Fruit fly (Drosophila melanogaster): ENCODE results near the gene CASK.

CASK gene

DNA sequence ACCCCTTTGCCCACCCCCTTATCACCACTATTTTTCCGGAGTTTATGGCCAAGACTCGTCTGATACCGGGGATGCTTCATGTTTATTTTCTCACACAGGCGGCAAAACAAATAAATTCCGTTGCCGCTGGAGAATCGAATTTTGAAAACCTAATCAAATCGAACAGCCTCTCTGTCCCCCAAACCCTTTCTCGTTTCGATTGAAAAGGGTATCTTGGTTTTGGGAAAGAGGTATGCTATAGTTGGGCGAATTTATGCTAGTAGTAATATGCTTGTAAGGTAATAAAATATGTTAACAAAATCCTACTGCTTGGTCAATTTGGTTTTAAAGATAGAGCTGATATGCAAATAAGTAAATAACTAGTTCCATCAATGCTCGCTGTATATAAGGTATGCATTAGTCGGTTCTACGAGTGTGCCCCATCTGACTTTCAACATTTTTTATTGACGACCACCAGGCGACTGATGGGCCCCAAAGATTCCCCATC is 5.6 kb upstream of the CASK start (continued):
- TF ChIP-seq CG18262 (tag; optimal IDR thresholded peaks at IDR 0.05): peak; percentile 92
- no peak for TF ChIP-seq ash1 (GFP tag; optimal IDR thresholded peaks at IDR 0.05)
- peak; percentile 71 for TF ChIP-seq jing (GFP tag; optimal IDR thresholded peaks at IDR 0.05)
- TF ChIP-seq CG17568 (GFP tag; optimal IDR thresholded peaks at IDR 0.05): no peak
- TF ChIP-seq Lim3 (GFP tag; IDR thresholded peaks at IDR 0.05): 0 out of 2 replicates have a peak, but pooled peaks have one; percentile 23
- no peak for TF ChIP-seq CG9932 (GFP tag; IDR thresholded peaks at IDR 0.05)
- TF ChIP-seq sens (GFP tag): peak; percentile 97
- TF ChIP-seq CHES-1-like (GFP tag; optimal IDR thresholded peaks at IDR 0.05): peak; percentile 55
- TF ChIP-seq CG14965 (GFP tag; optimal IDR thresholded peaks at IDR 0.05; ENCODE audit: borderline replicate concordance): peak; percentile 40
- TF ChIP-seq Nf-YC (tag; optimal IDR thresholded peaks at IDR 0.05): no peak
- no peak for TF ChIP-seq HHEX (GFP tag; optimal IDR thresholded peaks at IDR 0.05)
- TF ChIP-seq Kr (GFP tag; optimal IDR thresholded peaks at IDR 0.05): peak; percentile 87
- no peak for TF ChIP-seq CG34376 (GFP tag; optimal IDR thresholded peaks at IDR 0.05)
- peak; percentile 94 for TF ChIP-seq Med (GFP tag)
- TF ChIP-seq CG10654 (GFP tag; optimal IDR thresholded peaks at IDR 0.05): peak; percentile 59
- TF ChIP-seq Dek (tag; optimal IDR thresholded peaks at IDR 0.05): no peak
- TF ChIP-seq CG9817 (tag; optimal IDR thresholded peaks at IDR 0.05): no peak
- peak; percentile 48 for TF ChIP-seq HLH54F (GFP tag; optimal IDR thresholded peaks at IDR 0.05)
- peak; percentile 56; the same call in 1 of the 3 replicates for TF ChIP-seq hb (GFP tag; IDR thresholded peaks at IDR 0.05; ENCODE audit: partially characterized antibody)
- TF ChIP-seq ewg (GFP tag; optimal IDR thresholded peaks at IDR 0.05): peak; percentile 67
- TF ChIP-seq wek (GFP tag; optimal IDR thresholded peaks at IDR 0.05): no peak
- peak; percentile 84 for TF ChIP-seq Optix (GFP tag; IDR thresholded peaks at IDR 0.05)
- TF ChIP-seq Stat92E (GFP tag; optimal IDR thresholded peaks at IDR 0.05): peak in 1 of 3 experiments; percentile 69
- TF ChIP-seq Adf1 (GFP tag; IDR thresholded peaks at IDR 0.05): no peak
- peak; percentile 81 for TF ChIP-seq CG8944 (GFP tag; optimal IDR thresholded peaks at IDR 0.05)
- TF ChIP-seq CG6254 (GFP tag; optimal IDR thresholded peaks at IDR 0.05): peak; percentile 69
- peak; percentile 78 to 91 for TF ChIP-seq chif (GFP tag; optimal IDR thresholded peaks at IDR 0.05)
- TF ChIP-seq gt (GFP tag; IDR thresholded peaks at IDR 0.05): peak; percentile 55; the same call in 1 of the 2 replicates
- no peak for TF ChIP-seq gsb (GFP tag; IDR thresholded peaks at IDR 0.05)
- no peak for TF ChIP-seq Lpt (GFP tag; optimal IDR thresholded peaks at IDR 0.05)
- no peak for TF ChIP-seq Sin3A (optimal IDR thresholded peaks at IDR 0.05)
- no peak for TF ChIP-seq CG7928 (GFP tag; optimal IDR thresholded peaks at IDR 0.05)
- peak; percentile 71 for TF ChIP-seq CG4424 (GFP tag; optimal IDR thresholded peaks at IDR 0.05)
- no peak for TF ChIP-seq MBD-R2 (GFP tag; IDR thresholded peaks at IDR 0.05)
- peak; percentile 63 for TF ChIP-seq CG15696 (tag; optimal IDR thresholded peaks at IDR 0.05)
- TF ChIP-seq CG4820 (GFP tag; optimal IDR thresholded peaks at IDR 0.05): peak; percentile 78
- no peak for TF ChIP-seq bowl (GFP tag; IDR thresholded peaks at IDR 0.05)
- no peak for TF ChIP-seq hth (optimal IDR thresholded peaks at IDR 0.05)
- TF ChIP-seq HLH4C (GFP tag; IDR thresholded peaks at IDR 0.05; ENCODE audit: partially characterized antibody): peak; percentile 72
- TF ChIP-seq CG7357 (GFP tag; IDR thresholded peaks at IDR 0.05): peak; percentile 48; the same call in 1 of the 3 replicates
- TF ChIP-seq CG32532 (GFP tag; IDR thresholded peaks at IDR 0.05): no peak
- TF ChIP-seq CG2202 (tag; optimal IDR thresholded peaks at IDR 0.05): peak; percentile 89
- peak; percentile 71 for TF ChIP-seq CG11504 (tag; optimal IDR thresholded peaks at IDR 0.05)
- TF ChIP-seq CG7987 (GFP tag; optimal IDR thresholded peaks at IDR 0.05): no peak
- TF ChIP-seq emc (GFP tag; optimal IDR thresholded peaks at IDR 0.05): no peak
- peak; percentile 10 for TF ChIP-seq CG3838 (GFP tag; optimal IDR thresholded peaks at IDR 0.05)
- peak; percentile 90 for TF ChIP-seq CG17829 (tag; optimal IDR thresholded peaks at IDR 0.05)
- peak; percentile 38 for TF ChIP-seq CG18476 (GFP tag; optimal IDR thresholded peaks at IDR 0.05)
- no peak for TF ChIP-seq scrt (GFP tag; optimal IDR thresholded peaks at IDR 0.05)
- TF ChIP-seq Ets97D (GFP tag; optimal IDR thresholded peaks at IDR 0.05): no peak
- TF ChIP-seq Scr (GFP tag; IDR thresholded peaks at IDR 0.05; ENCODE audit: partially characterized antibody): no peak
